Worm (Caenorhabditis elegans): ENCODE results near the gene alh-1.

The alh-1 gene

ce11 chrIII:5031375-5031836 is 46.2 kb upstream of the alh-1 start (continued):
- TF ChIP-seq attf-3 (GFP tag; conservative IDR thresholded peaks at IDR 0.05): peak; percentile 57
- TF ChIP-seq ceh-79 (tag; optimal IDR thresholded peaks at IDR 0.05): peak; percentile 68
- TF ChIP-seq nhr-90 (tag; optimal IDR thresholded peaks at IDR 0.05): peak; percentile 70
- peak; percentile 93 for TF ChIP-seq K12H6.12 (tag; optimal IDR thresholded peaks at IDR 0.05)
- peak; percentile 84 for TF ChIP-seq sea-2 (GFP tag; IDR thresholded peaks at IDR 0.05)
- peak; percentile 87 for TF ChIP-seq ztf-18 (tag; optimal IDR thresholded peaks at IDR 0.05)
- peak; percentile 21 for TF ChIP-seq F57C9.4 (tag; optimal IDR thresholded peaks at IDR 0.05)
- peak; percentile 54 for TF ChIP-seq mes-4 (tag; optimal IDR thresholded peaks at IDR 0.05)
- peak; percentile 78 for TF ChIP-seq ztf-26 (tag; optimal IDR thresholded peaks at IDR 0.05)
- TF ChIP-seq C06A6.2 (GFP tag; conservative IDR thresholded peaks at IDR 0.05): peak; percentile 72; the same call in 1 of the 2 replicates
- peak; percentile 71 for TF ChIP-seq F33H1.4 (GFP tag; IDR thresholded peaks at IDR 0.05)
- TF ChIP-seq B0261.1 (tag; optimal IDR thresholded peaks at IDR 0.05): peak; percentile 79
- 0 out of 2 replicates have a peak, but pooled peaks have one; percentile 22 for TF ChIP-seq Y79H2A.3 (GFP tag; conservative IDR thresholded peaks at IDR 0.05)
- peak; percentile 55; the same call in 1 of the 2 replicates for TF ChIP-seq aptf-2 (GFP tag; conservative IDR thresholded peaks at IDR 0.05)
- peak; percentile 2 for TF ChIP-seq dpff-1 (tag; optimal IDR thresholded peaks at IDR 0.05)
- TF ChIP-seq chd-7 (tag; optimal IDR thresholded peaks at IDR 0.05): peak; percentile 79
- TF ChIP-seq him-1 (tag; optimal IDR thresholded peaks at IDR 0.05): peak; percentile 55
- TF ChIP-seq F10E7.11 (tag; optimal IDR thresholded peaks at IDR 0.05): peak; percentile 67
- TF ChIP-seq rcor-1 (GFP tag; IDR thresholded peaks at IDR 0.05): peak; percentile 93
- TF ChIP-seq madf-6 (GFP tag; IDR thresholded peaks at IDR 0.05): peak; percentile 70
- TF ChIP-seq madf-8 (GFP tag; conservative IDR thresholded peaks at IDR 0.05): 0 out of 2 replicates have a peak, but pooled peaks have one; percentile 27
- peak; percentile 46 for TF ChIP-seq snpc-4 (GFP tag; optimal IDR thresholded peaks at IDR 0.05)
- peak in 1 of 4 experiments; percentile 64 for TF ChIP-seq snpc-4 (tag; optimal IDR thresholded peaks at IDR 0.05)
- TF ChIP-seq ceh-91 (GFP tag; IDR thresholded peaks at IDR 0.05): peak; percentile 66
- TF ChIP-seq C17E4.6 (GFP tag; IDR thresholded peaks at IDR 0.05): peak; percentile 79
- TF ChIP-seq lin-40 (tag; optimal IDR thresholded peaks at IDR 0.05): peak; percentile 91
- peak; percentile 96 for TF ChIP-seq zfh-2 (GFP tag; conservative IDR thresholded peaks at IDR 0.05)
- peak; percentile 90 for TF ChIP-seq repo-1 (tag; optimal IDR thresholded peaks at IDR 0.05)
- peak; percentile 98 for TF ChIP-seq dox-1 (GFP tag; IDR thresholded peaks at IDR 0.05)
- peak; percentile 84 for TF ChIP-seq egrh-3 (GFP tag; IDR thresholded peaks at IDR 0.05)
- peak; percentile 70 for TF ChIP-seq nhr-179 (tag; optimal IDR thresholded peaks at IDR 0.05)
- TF ChIP-seq D2030.7 (GFP tag; IDR thresholded peaks at IDR 0.05): peak; percentile 90
- TF ChIP-seq T07F8.4 (tag; optimal IDR thresholded peaks at IDR 0.05): peak; percentile 69
- 0 out of 2 replicates have a peak, but pooled peaks have one; percentile 57 for TF ChIP-seq attf-6 (GFP tag; IDR thresholded peaks at IDR 0.05)
- peak; percentile 69; the same call in 1 of the 2 replicates for TF ChIP-seq egl-44 (GFP tag; IDR thresholded peaks at IDR 0.05)
- peak; percentile 60; the same call in 1 of the 2 replicates for TF ChIP-seq B0019.2 (GFP tag; conservative IDR thresholded peaks at IDR 0.05)
- TF ChIP-seq ztf-6 (GFP tag; IDR thresholded peaks at IDR 0.05): peak; percentile 23; the same call in 1 of the 2 replicates
- peak; percentile 71 for TF ChIP-seq attf-5 (GFP tag; optimal IDR thresholded peaks at IDR 0.05)
- peak; percentile 71 for TF ChIP-seq ceh-100 (GFP tag; IDR thresholded peaks at IDR 0.05)
- TF ChIP-seq bed-2 (GFP tag; IDR thresholded peaks at IDR 0.05): 0 out of 2 replicates have a peak, but pooled peaks have one; percentile 14
- TF ChIP-seq ceh-40 (GFP tag; IDR thresholded peaks at IDR 0.05): 0 out of 2 replicates have a peak, but pooled peaks have one; percentile 49
- 0 out of 2 replicates have a peak, but pooled peaks have one; percentile 19 for TF ChIP-seq nhr-120 (GFP tag; IDR thresholded peaks at IDR 0.05)
- peak; percentile 62; the same call in 1 of the 2 replicates for TF ChIP-seq madf-3 (GFP tag; IDR thresholded peaks at IDR 0.05)

All from whole organism, young adult.